Worm (Caenorhabditis elegans) whole organism, young adult: Measurements from ENCODE around the gene ins-23.

Source experiments
- B0035.1 ChIP-seq: sonication (generic microtip); optimal IDR thresholded peaks from 2 replicates; lab custom pipeline; 2016; ENCODE audit warnings: missing genetic modification characterization, mild to moderate bottlenecking, missing compliant biosample characterization, missing genotype, missing genetic modification reagents
- B0336.3 ChIP-seq: fragments of 200-800 bp; sonication (Bioruptor generic); IDR thresholded peaks from 2 replicates; pipeline ENCODE4 v1.3.6; 2022; ENCODE audit warnings: missing genetic modification characterization, missing compliant biosample characterization
- F37B4.10 ChIP-seq: fragments of 200-800 bp; sonication (Bioruptor generic); IDR thresholded peaks from 2 replicates; pipeline ENCODE4 v1.3.6; 2022; ENCODE audit warnings: missing genetic modification characterization, missing compliant biosample characterization
- F57A8.1 ChIP-seq: fragments of 200-800 bp; sonication (Bioruptor generic); optimal IDR thresholded peaks from 2 replicates; lab custom pipeline; 2018; ENCODE audit warnings: mild to moderate bottlenecking, missing genetic modification characterization, moderate library complexity, missing compliant biosample characterization
- K11D2.4 ChIP-seq: fragments of 200-800 bp; sonication (Bioruptor generic); IDR thresholded peaks from 2 replicates; pipeline ENCODE4 v1.3.6; 2022; ENCODE audit warnings: missing genetic modification reagents, missing genetic modification characterization, missing compliant biosample characterization
- T07F8.4 ChIP-seq: sonication (generic microtip); optimal IDR thresholded peaks from 2 replicates; lab custom pipeline; 2016; ENCODE audit warnings: mild to moderate bottlenecking, missing genetic modification characterization, moderate library complexity, missing compliant biosample characterization
- Y56A3A.18 ChIP-seq: fragments of 200-800 bp; sonication (Bioruptor generic); IDR thresholded peaks from 2 replicates; pipeline ENCODE4 v1.3.6; 2022; ENCODE audit warnings: missing genetic modification reagents, missing genetic modification characterization, missing compliant biosample characterization
- Y79H2A.3 ChIP-seq: fragments of 200-800 bp; sonication (Bioruptor generic); conservative IDR thresholded peaks from 2 replicates; pipeline ENCODE4 v1.3.6; 2022; ENCODE audit warnings: missing genetic modification reagents, missing genetic modification characterization, missing compliant biosample characterization
- ZK185.1 ChIP-seq: sonication (generic microtip); optimal IDR thresholded peaks from 2 replicates; lab custom pipeline; 2016; ENCODE audit warnings: mild to moderate bottlenecking, missing genetic modification characterization, missing compliant biosample characterization; ENCODE audit not compliant: poor library complexity, severe bottlenecking
- aptf-3 ChIP-seq: fragments of 200-800 bp; sonication (Bioruptor generic); IDR thresholded peaks from 2 replicates; pipeline ENCODE4 v1.3.6; 2022; ENCODE audit warnings: missing genetic modification characterization, missing compliant biosample characterization
- attf-3 ChIP-seq: fragments of 200-800 bp; sonication (Bioruptor generic); conservative IDR thresholded peaks from 2 replicates; pipeline ENCODE4 v1.3.6; 2022; ENCODE audit warnings: missing genetic modification reagents, missing genetic modification characterization, missing compliant biosample characterization
- attf-6 ChIP-seq: fragments of 200-800 bp; sonication (Bioruptor generic); IDR thresholded peaks from 2 replicates; pipeline ENCODE4 v1.3.6; 2022; ENCODE audit warnings: missing genetic modification reagents, missing genetic modification characterization, missing compliant biosample characterization
- ceh-40 ChIP-seq: fragments of 200-800 bp; sonication (Bioruptor generic); IDR thresholded peaks from 2 replicates; pipeline ENCODE4 v1.3.6; 2022; ENCODE audit warnings: missing genetic modification characterization, missing compliant biosample characterization
- ceh-91 ChIP-seq: fragments of 200-800 bp; sonication (Bioruptor generic); IDR thresholded peaks from 2 replicates; pipeline ENCODE4 v1.3.6; 2022; ENCODE audit warnings: missing genetic modification reagents, missing genetic modification characterization, missing compliant biosample characterization
- ekl-4 ChIP-seq: fragments of 200-800 bp; sonication (Bioruptor generic); IDR thresholded peaks from 2 replicates; pipeline ENCODE4 v1.3.6; 2022; ENCODE audit warnings: missing genetic modification reagents, missing genetic modification characterization, missing compliant biosample characterization
- ets-4 ChIP-seq: fragments of 200-800 bp; sonication (Bioruptor generic); optimal IDR thresholded peaks from 2 replicates; lab custom pipeline; 2018; ENCODE audit warnings: mild to moderate bottlenecking, missing genetic modification characterization, missing compliant biosample characterization
- gei-17 ChIP-seq: fragments of 200-800 bp; sonication (Bioruptor generic); optimal IDR thresholded peaks from 2 replicates; lab custom pipeline; 2018; ENCODE audit warnings: mild to moderate bottlenecking, missing genetic modification characterization, missing compliant biosample characterization
- him-1 ChIP-seq: sonication (generic microtip); optimal IDR thresholded peaks from 2 replicates; lab custom pipeline; 2016; ENCODE audit warnings: missing genotype, missing genetic modification reagents, missing genetic modification characterization, missing compliant biosample characterization
- lin-26 ChIP-seq: fragments of 200-800 bp; sonication (Bioruptor generic); IDR thresholded peaks from 2 replicates; pipeline ENCODE4 v1.3.6; 2022; ENCODE audit warnings: missing genetic modification reagents, missing genetic modification characterization, missing compliant biosample characterization
- lin-40 ChIP-seq: sonication (generic microtip); optimal IDR thresholded peaks from 2 replicates; lab custom pipeline; 2016; ENCODE audit warnings: missing genetic modification characterization, mild to moderate bottlenecking, missing compliant biosample characterization, missing genotype, missing genetic modification reagents
- lsy-27 ChIP-seq: sonication (generic microtip); optimal IDR thresholded peaks from 2 replicates; lab custom pipeline; 2017; ENCODE audit warnings: missing genetic modification characterization, mild to moderate bottlenecking, missing compliant biosample characterization, antibody characterized with exemption, missing genotype, borderline replicate concordance; ENCODE audit not compliant: insufficient read depth
- madf-10 ChIP-seq: sonication (generic microtip); optimal IDR thresholded peaks from 2 replicates; lab custom pipeline; 2016; ENCODE audit warnings: mild to moderate bottlenecking, missing genetic modification characterization, missing compliant biosample characterization
- madf-6 ChIP-seq: fragments of 200-800 bp; sonication (Bioruptor generic); IDR thresholded peaks from 2 replicates; pipeline ENCODE4 v1.3.6; 2022; ENCODE audit warnings: missing genetic modification reagents, missing genetic modification characterization, missing compliant biosample characterization
- mes-4 ChIP-seq: sonication (generic microtip); optimal IDR thresholded peaks from 2 replicates; lab custom pipeline; 2016; ENCODE audit warnings: missing genotype, missing genetic modification characterization, missing compliant biosample characterization
- nhr-179 ChIP-seq: sonication (generic microtip); optimal IDR thresholded peaks from 2 replicates; lab custom pipeline; 2016; ENCODE audit warnings: mild to moderate bottlenecking, missing genetic modification characterization, missing compliant biosample characterization
- pbrm-1 ChIP-seq: fragments of 200-800 bp; sonication (Bioruptor generic); IDR thresholded peaks from 2 replicates; pipeline ENCODE4 v1.3.6; 2022; ENCODE audit warnings: missing genetic modification reagents, missing genetic modification characterization, missing compliant biosample characterization
- sea-2 ChIP-seq: fragments of 200-800 bp; sonication (Bioruptor generic); IDR thresholded peaks from 2 replicates; pipeline ENCODE4 v1.3.6; 2022; ENCODE audit warnings: missing genetic modification characterization, missing compliant biosample characterization
- unc-130 ChIP-seq: sonication (generic microtip); optimal IDR thresholded peaks from 2 replicates; lab custom pipeline; 2016; ENCODE audit warnings: missing genetic modification reagents, missing genetic modification characterization, missing compliant biosample characterization

The ins-23 gene

ce11 chrIII:10012136-10012535 lies 15.9 kb upstream of the ins-23 start, which contains the start of gene C05B5.16:
Gene C05B5.16 (plus strand): TSS chrIII:10012436.
- no peak for TF ChIP-seq T07F8.4 (tag; lab: Kevin White, UChicago)

- TF ChIP-seq madf-10 (peak; percentile 32), ceh-91 (no peak), unc-130 (no peak)
Observed at ce11 chrIII:10016413-10017051, 11.5 kb upstream of the ins-23 start, which contains the start of gene rgs-1. Gene rgs-1 (minus strand): TSS chrIII:10016558.

DNA sequence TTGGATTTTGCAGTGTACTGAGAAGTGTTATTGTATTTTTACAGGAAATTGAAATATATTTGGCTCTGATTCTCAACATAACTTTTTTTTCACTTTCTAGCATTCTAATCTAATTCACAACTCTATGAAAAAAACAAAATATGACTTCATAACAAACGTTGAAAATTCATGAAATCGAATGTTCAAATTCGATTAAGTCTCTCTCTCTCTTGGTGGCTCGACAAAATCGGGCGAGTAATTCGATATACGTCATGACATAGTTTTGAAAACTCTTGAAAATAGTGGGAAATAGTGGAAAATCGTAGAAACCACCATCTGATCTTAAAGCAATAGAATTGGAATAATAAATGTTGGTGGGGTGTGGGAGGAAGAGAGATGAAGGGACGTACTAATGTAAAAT lies 10.0 kb upstream of the ins-23 start:
- TF ChIP-seq ets-4 (GFP tag; lab: Kevin White, UChicago): no peak
- TF ChIP-seq lin-40 (tag; lab: Kevin White, UChicago): no peak
- no peak for TF ChIP-seq F57A8.1 (GFP tag; lab: Kevin White, UChicago)

ce11 chrIII:10023452-10023851 lies 4.6 kb upstream of the ins-23 start, which contains the start of gene ins-21:
Gene ins-21 (plus strand): TSS chrIII:10023752.
- no peak for TF ChIP-seq F37B4.10

- TF ChIP-seq B0035.1 (tag; lab: Kevin White, UChicago) (no peak), ekl-4 (GFP tag; lab: Robert Waterston, UW) (no peak), him-1 (tag; lab: Kevin White, UChicago) (no peak), attf-3 (GFP tag; lab: Robert Waterston, UW) (no peak), lsy-27 (tag; lab: Kevin White, UChicago) (no peak), nhr-179 (no peak), Y79H2A.3 (GFP tag; lab: Robert Waterston, UW) (no peak)
Observed at ce11 chrIII:10025989-10026388, 2.1 kb upstream of the ins-23 start, which contains the start of gene ins-22. Gene ins-22 (plus strand): TSS chrIII:10026289.

DNA sequence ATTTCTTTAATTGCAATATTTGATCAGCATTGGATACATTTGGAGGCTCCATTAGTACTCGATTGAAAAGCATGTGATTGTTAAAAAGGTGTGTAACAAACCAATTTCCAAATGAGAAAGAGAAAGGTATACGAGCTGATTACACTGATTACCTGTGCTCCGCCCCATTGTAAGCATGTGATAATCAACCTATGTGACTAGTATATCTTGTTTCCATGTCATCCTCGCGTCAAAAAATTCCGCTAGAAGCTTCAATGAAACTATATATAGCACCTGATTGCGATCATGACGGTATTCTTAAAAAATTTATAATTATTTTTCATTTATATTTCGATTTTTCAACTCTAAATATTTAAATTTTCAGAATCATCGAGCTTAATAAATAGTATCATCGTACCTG lies 2.5 kb downstream of the ins-23 start, which contains the start of gene M04D8.4:
TSS of gene M04D8.4 (minus strand) at position 101 of the 400 bp plus-strand sequence.
- TF ChIP-seq mes-4 (tag; lab: Kevin White, UChicago) (no peak), attf-6 (no peak), pbrm-1 (GFP tag; lab: Robert Waterston, UW) (no peak), Y56A3A.18 (no peak), madf-6 (GFP tag; lab: Robert Waterston, UW) (no peak), ceh-40 (GFP tag; lab: Robert Waterston, UW) (no peak), sea-2 (GFP tag; lab: Robert Waterston, UW) (no peak), F37B4.10 (no peak), ZK185.1 (no peak)

DNA sequence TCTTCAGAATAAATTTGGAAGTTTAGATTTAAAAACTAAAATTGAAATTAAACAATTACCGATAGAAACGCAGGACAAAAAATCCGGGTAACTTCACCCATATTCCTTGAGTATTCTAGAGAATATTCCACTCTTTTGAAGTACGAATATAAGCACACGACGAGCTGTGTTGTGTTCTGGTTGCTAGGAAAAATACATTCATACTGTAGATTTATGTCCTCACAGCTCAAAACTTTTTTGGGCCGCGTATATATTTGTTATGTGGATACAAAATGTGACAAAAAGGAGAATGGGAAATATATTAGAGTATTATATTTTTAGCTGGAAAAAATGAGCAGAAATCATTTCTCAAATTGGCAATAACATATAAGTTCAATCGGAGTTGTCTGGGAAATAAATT lies 5.2 kb downstream of the ins-23 start, which contains the start of gene M04D8.5:
TSS of gene M04D8.5 (minus strand) at position 101 of the 400 bp plus-strand sequence.
- no peak for TF ChIP-seq lin-26
- TF ChIP-seq B0336.3 (GFP tag; lab: Robert Waterston, UW): no peak
- TF ChIP-seq ekl-4 (GFP tag; lab: Robert Waterston, UW): no peak
- TF ChIP-seq B0035.1 (tag; lab: Kevin White, UChicago): no peak
- no peak for TF ChIP-seq nhr-179
- TF ChIP-seq gei-17 (GFP tag; lab: Kevin White, UChicago): no peak
- TF ChIP-seq aptf-3 (GFP tag; lab: Robert Waterston, UW): no peak
- TF ChIP-seq K11D2.4 (GFP tag; lab: Robert Waterston, UW): no peak
